Fruit fly (Drosophila melanogaster) whole organism, pupa: Measurements from ENCODE around the gene CG42763.

Experiments used
- CG12605 ChIP-seq: fragments of 200-800 bp; sonication (Bioruptor generic); IDR thresholded peaks from 2 replicates; pipeline ENCODE4 v1.3.6; 2022; ENCODE audit warnings: missing biosample characterization, missing genetic modification characterization
- CG15710 ChIP-seq: fragments of 200-800 bp; sonication (Bioruptor generic); optimal IDR thresholded peaks from 2 replicates; lab custom pipeline; 2018; ENCODE audit warnings: missing biosample characterization, mild to moderate bottlenecking, missing genetic modification characterization, moderate library complexity
- CG17806 ChIP-seq: fragments of 200-800 bp; sonication (Bioruptor generic); optimal IDR thresholded peaks from 2 replicates; lab custom pipeline; 2018; ENCODE audit warnings: missing biosample characterization, mild to moderate bottlenecking, missing genetic modification characterization, moderate library complexity
- CG32121 ChIP-seq: fragments of 200-800 bp; sonication (Bioruptor generic); IDR thresholded peaks from 2 replicates; pipeline ENCODE4 v1.3.6; 2022; ENCODE audit warnings: missing biosample characterization, missing genetic modification characterization
- CG34367 ChIP-seq: fragments of 200-800 bp; sonication (Bioruptor generic); optimal IDR thresholded peaks from 2 replicates; lab custom pipeline; 2018; ENCODE audit warnings: missing biosample characterization, mild to moderate bottlenecking, missing genetic modification characterization
- CG4496 ChIP-seq: fragments of 200-800 bp; sonication (Bioruptor generic); IDR thresholded peaks from 3 replicates; pipeline ENCODE4 v1.3.6; 2022; ENCODE audit warnings: missing biosample characterization, missing genetic modification characterization
- CG8159 ChIP-seq: fragments of 200-800 bp; sonication (Bioruptor generic); optimal IDR thresholded peaks from 3 replicates; lab custom pipeline; 2018; ENCODE audit warnings: missing biosample characterization, mild to moderate bottlenecking, missing genetic modification characterization, moderate library complexity
- EcR ChIP-seq: fragments of 200-800 bp; sonication (Bioruptor generic); optimal IDR thresholded peaks from 3 replicates; lab custom pipeline; 2019; ENCODE audit warnings: missing biosample characterization, missing genetic modification characterization, mild to moderate bottlenecking, moderate library complexity, missing genetic modification reagents
- Ets98B ChIP-seq: fragments of 200-800 bp; sonication (Bioruptor generic); IDR thresholded peaks from 2 replicates; pipeline ENCODE4 v1.3.6; 2022; ENCODE audit warnings: missing biosample characterization, missing genetic modification characterization
- Snoo ChIP-seq: fragments of 200-800 bp; sonication (Bioruptor generic); optimal IDR thresholded peaks from 3 replicates; lab custom pipeline; 2017; ENCODE audit warnings: missing biosample characterization, mild to moderate bottlenecking, missing genetic modification characterization, inconsistent platforms
- fd96Ca ChIP-seq: fragments of 200-800 bp; sonication (Bioruptor generic); IDR thresholded peaks from 3 replicates; pipeline ENCODE4 v1.3.6; 2022; ENCODE audit warnings: missing biosample characterization, missing genetic modification characterization

DNA sequence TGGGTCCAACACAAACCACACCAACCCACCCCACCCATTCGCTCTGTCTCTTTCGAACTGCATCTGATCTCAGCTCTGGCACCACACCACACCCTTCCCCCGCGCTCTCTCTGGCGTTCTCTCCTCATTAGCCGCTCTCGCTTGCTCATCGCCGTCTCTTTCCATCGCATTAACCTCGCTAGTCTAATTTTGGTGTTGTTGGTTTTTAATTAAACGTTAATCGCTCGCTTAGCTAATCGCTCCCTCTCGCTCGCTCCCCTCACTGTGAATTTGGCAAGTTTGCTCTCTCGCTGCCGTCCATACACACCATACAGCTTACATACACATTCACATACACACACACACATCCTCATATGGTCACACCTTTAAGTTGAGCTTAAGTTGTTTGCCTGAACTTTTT, 40.8 kb downstream of the CG42763 start:
- no peak for TF ChIP-seq CG32121
- TF ChIP-seq CG17806 (tag; lab: Kevin White, UChicago), result no peak
- TF ChIP-seq CG34367 (tag; lab: Kevin White, UChicago), result no peak
- no peak for TF ChIP-seq CG4496
- no peak for TF ChIP-seq Ets98B (GFP tag; lab: Robert Waterston, UW)
- TF ChIP-seq fd96Ca (GFP tag; lab: Robert Waterston, UW), result no peak
- no peak for TF ChIP-seq CG15710
- no peak for TF ChIP-seq EcR (GFP tag; lab: Kevin White, UChicago)
- TF ChIP-seq Snoo, result no peak
- TF ChIP-seq CG12605 (GFP tag; lab: Robert Waterston, UW), result no peak
- no peak for TF ChIP-seq CG8159 (tag; lab: Kevin White, UChicago)
